Worm (Caenorhabditis elegans): ENCODE measurements around the gene T27C5.10.

DNA sequence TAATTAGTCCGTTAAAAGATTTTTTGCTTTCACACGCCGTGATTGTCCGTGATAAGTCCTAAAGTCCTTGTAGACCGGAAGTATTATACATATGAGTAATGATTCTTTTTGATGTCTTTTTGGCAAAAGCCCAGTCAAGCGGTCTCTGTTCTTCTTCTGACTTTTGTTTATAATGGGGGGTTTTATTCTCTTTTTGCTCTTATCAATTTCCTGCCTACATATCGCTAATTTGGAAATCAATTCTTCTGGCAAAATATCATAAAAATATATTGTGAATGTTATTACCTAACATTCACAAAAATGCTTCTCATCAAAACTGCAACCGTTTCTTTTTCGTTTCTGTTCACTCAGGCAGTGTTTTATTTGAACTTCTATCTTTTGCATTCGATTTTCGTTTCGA is 46.5 kb upstream of the T27C5.10 start, which contains the start of gene srbc-61:
- TF ChIP-seq mdl-1 (tag; optimal IDR thresholded peaks at IDR 0.05): no peak
- TF ChIP-seq nhr-237 (tag; optimal IDR thresholded peaks at IDR 0.05): no peak
- TF ChIP-seq nfya-1 (tag; optimal IDR thresholded peaks at IDR 0.05; ENCODE audit: insufficient read depth): no peak
- no peak for TF ChIP-seq egl-27 (tag; optimal IDR thresholded peaks at IDR 0.05)
- no peak for TF ChIP-seq unc-39 (tag; optimal IDR thresholded peaks at IDR 0.05)
- TF ChIP-seq nhr-77 (tag; optimal IDR thresholded peaks at IDR 0.05): no peak
- TF ChIP-seq snpc-4 (tag; optimal IDR thresholded peaks at IDR 0.05): no peak
- TF ChIP-seq nhr-28 (tag; optimal IDR thresholded peaks at IDR 0.05): no peak
- no peak for TF ChIP-seq ztf-11 (tag; optimal IDR thresholded peaks at IDR 0.05)
- TF ChIP-seq pqm-1 (tag; optimal IDR thresholded peaks at IDR 0.05): no peak

All from whole organism, L3 larva.